Worm (Caenorhabditis elegans): ENCODE data around the gene dos-1.

ce11 chrIII:9138601-9139000 lies 34.9 kb downstream of the dos-1 start, which contains the start of gene ZK512.7:
- TF ChIP-seq nhr-11 (tag; optimal IDR thresholded peaks at IDR 0.05), result no peak
- TF ChIP-seq fkh-10 (GFP tag; optimal IDR thresholded peaks at IDR 0.05), result no peak
- no peak for TF ChIP-seq R02D3.7 (tag; optimal IDR thresholded peaks at IDR 0.05)
- TF ChIP-seq pha-4 (tag; optimal IDR thresholded peaks at IDR 0.05), result no peak
- no peak for TF ChIP-seq zag-1 (tag; optimal IDR thresholded peaks at IDR 0.05)
- no peak for TF ChIP-seq fos-1 (tag; optimal IDR thresholded peaks at IDR 0.05)
- no peak for TF ChIP-seq lin-39 (tag; optimal IDR thresholded peaks at IDR 0.05)
- TF ChIP-seq skn-1 (tag; optimal IDR thresholded peaks at IDR 0.05), result no peak
- TF ChIP-seq nhr-237 (tag; optimal IDR thresholded peaks at IDR 0.05), result no peak
- TF ChIP-seq ceh-16 (tag; optimal IDR thresholded peaks at IDR 0.05), result no peak

Data from whole organism, L3 larva.